Worm (Caenorhabditis elegans) whole organism, L2 larva: ENCODE data around the gene srh-88.

Source experiments
- R02D3.7 ChIP-seq: fragments of 150-350 bp; optimal IDR thresholded peaks from 2 replicates; lab custom pipeline; 2014; ENCODE audit warnings: missing biosample characterization, missing genetic modification characterization
- ama-1 ChIP-seq: fragments of 150-350 bp; optimal IDR thresholded peaks from 2 replicates; lab custom pipeline; 2018; ENCODE audit warnings: inconsistent platforms
- elt-3 ChIP-seq: sonication (generic microtip); optimal IDR thresholded peaks from 2 replicates; lab custom pipeline; 2017; ENCODE audit warnings: missing biosample characterization, missing genetic modification characterization
- lin-13 ChIP-seq: fragments of 150-350 bp; optimal IDR thresholded peaks from 2 replicates; lab custom pipeline; 2014; ENCODE audit warnings: missing biosample characterization, missing genetic modification reagents, missing genetic modification characterization
- mdl-1 ChIP-seq, 2 experiments: fragments of 150-350 bp in 1 of 2; sonication (generic microtip) in 1 of 2; optimal IDR thresholded peaks; 2 replicates each; lab custom pipeline; 2017; ENCODE audit warnings: missing biosample characterization in 2 of 2, missing genetic modification characterization in 2 of 2
- snpc-4 ChIP-seq: fragments of 150-350 bp; optimal IDR thresholded peaks from 2 replicates; lab custom pipeline; 2014; ENCODE audit warnings: missing biosample characterization, missing genetic modification characterization
- unc-62 ChIP-seq: fragments of 150-350 bp; optimal IDR thresholded peaks from 2 replicates; lab custom pipeline; 2014; ENCODE audit warnings: missing biosample characterization, missing genetic modification reagents, missing genetic modification characterization

ce11 chrV:2938497-2938896 lies 26.2 kb downstream of the srh-88 start, which contains the start of gene srw-141:
- TF ChIP-seq ama-1 (lab: Kevin White, UChicago) = no peak
- no peak for TF ChIP-seq lin-13 (GFP tag; lab: Kevin White, UChicago)
- TF ChIP-seq snpc-4 (tag; lab: Kevin White, UChicago) = no peak
- TF ChIP-seq elt-3 (tag; lab: Kevin White, UChicago) = no peak
- no peak for TF ChIP-seq unc-62 (GFP tag; lab: Kevin White, UChicago)
- no peak for TF ChIP-seq R02D3.7 (tag; lab: Kevin White, UChicago)
- no peak for TF ChIP-seq mdl-1 (tag; optimal IDR thresholded peaks at IDR 0.05; lab: Kevin White, UChicago)
